Fruit fly (Drosophila melanogaster) whole organism, embryonic: ENCODE measurements around the gene dx.

ENCODE experiments used
- Bdp1 ChIP-seq: fragments of 200-800 bp; sonication (Bioruptor generic); optimal IDR thresholded peaks from 3 replicates; lab custom pipeline; 2016; ENCODE audit warnings: missing biosample characterization, missing genetic modification characterization
- usp ChIP-seq: fragments of >200 bp; optimal IDR thresholded peaks from 2 replicates; lab custom pipeline; 2017; ENCODE audit warnings: missing biosample characterization, missing genetic modification characterization

DNA sequence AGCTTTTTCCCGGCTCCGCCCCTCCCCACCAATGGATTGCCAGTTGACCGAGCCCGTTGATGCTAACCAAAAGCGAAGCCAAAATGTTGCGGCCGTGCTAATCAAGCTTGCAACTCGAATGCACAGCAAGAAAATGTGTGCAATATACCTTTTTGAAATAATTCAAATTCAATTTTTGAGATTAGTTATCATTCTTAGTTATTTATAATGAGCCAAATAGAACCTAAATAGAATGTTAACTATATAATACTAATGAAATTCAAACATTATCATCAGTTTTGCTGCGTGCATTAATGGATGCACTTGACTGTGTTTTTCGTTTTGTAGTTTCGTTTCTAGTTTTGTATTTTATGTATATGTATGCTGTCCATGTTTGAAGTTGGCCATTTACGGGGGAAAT is 8.5 kb downstream of the dx start:
- TF ChIP-seq usp (no peak), Bdp1 (GFP tag; lab: Kevin White, UChicago) (no peak)
